Fruit fly (Drosophila melanogaster) whole organism, embryonic: Measurements from ENCODE around the gene CG1764.

ENCODE experiments used
- Atf6 ChIP-seq: fragments of 200-800 bp; sonication (Bioruptor generic); IDR thresholded peaks from 2 replicates; pipeline ENCODE4 v1.3.6; 2022; ENCODE audit warnings: missing biosample characterization, missing genetic modification characterization
- CG10321 ChIP-seq: fragments of 200-800 bp; sonication (Bioruptor generic); IDR thresholded peaks from 2 replicates; pipeline ENCODE4 v1.3.6; 2022; ENCODE audit warnings: missing biosample characterization, missing genetic modification characterization
- CG11504 ChIP-seq: fragments of 200-800 bp; sonication (Bioruptor generic); optimal IDR thresholded peaks from 3 replicates; lab custom pipeline; 2019; ENCODE audit warnings: missing biosample characterization, mild to moderate bottlenecking, missing genetic modification characterization, moderate library complexity
- CG12299 ChIP-seq: fragments of 200-800 bp; sonication (Bioruptor generic); optimal IDR thresholded peaks from 2 replicates; lab custom pipeline; 2018; ENCODE audit warnings: missing biosample characterization, mild to moderate bottlenecking, missing genetic modification characterization
- CG13287 ChIP-seq: fragments of 200-800 bp; sonication (Bioruptor generic); IDR thresholded peaks from 2 replicates; pipeline ENCODE4 v1.3.6; 2022; ENCODE audit warnings: missing biosample characterization, missing genetic modification characterization; ENCODE audit not compliant: partially characterized antibody
- CG13296 ChIP-seq: fragments of 200-800 bp; sonication (Bioruptor generic); optimal IDR thresholded peaks from 3 replicates; lab custom pipeline; 2018; ENCODE audit warnings: missing biosample characterization, mild to moderate bottlenecking, missing genetic modification characterization
- CG13624 ChIP-seq: fragments of 200-800 bp; sonication (Bioruptor generic); optimal IDR thresholded peaks from 2 replicates; lab custom pipeline; 2016; ENCODE audit warnings: missing biosample characterization, missing genetic modification characterization
- CG13775 ChIP-seq: fragments of 200-800 bp; sonication (Bioruptor generic); optimal IDR thresholded peaks from 3 replicates; lab custom pipeline; 2017; ENCODE audit warnings: missing biosample characterization, mild to moderate bottlenecking, missing genetic modification characterization
- CG14014 ChIP-seq: fragments of 200-800 bp; sonication (Bioruptor generic); IDR thresholded peaks from 2 replicates; pipeline ENCODE4 v1.3.6; 2022; ENCODE audit warnings: missing biosample characterization, missing genetic modification characterization
- CG16779 ChIP-seq: fragments of 200-800 bp; sonication (Bioruptor generic); IDR thresholded peaks from 2 replicates; pipeline ENCODE4 v1.3.6; 2022; ENCODE audit warnings: missing biosample characterization, missing genetic modification characterization
- CG17361 ChIP-seq: fragments of 200-800 bp; sonication (Bioruptor generic); IDR thresholded peaks from 3 replicates; pipeline ENCODE4 v1.3.6; 2022; ENCODE audit warnings: missing biosample characterization, missing genetic modification characterization
- CG17385 ChIP-seq: fragments of 200-800 bp; sonication (Bioruptor generic); optimal IDR thresholded peaks from 3 replicates; lab custom pipeline; 2018; ENCODE audit warnings: missing biosample characterization, mild to moderate bottlenecking, missing genetic modification characterization
- CG17568 ChIP-seq: fragments of 200-800 bp; sonication (Bioruptor generic); optimal IDR thresholded peaks from 2 replicates; lab custom pipeline; 2018; ENCODE audit warnings: missing biosample characterization, mild to moderate bottlenecking, missing genetic modification characterization, moderate library complexity
- CG17612 ChIP-seq: fragments of 200-800 bp; sonication (Bioruptor generic); IDR thresholded peaks from 2 replicates; pipeline ENCODE4 v1.3.6; 2022; ENCODE audit warnings: missing biosample characterization, missing genetic modification characterization
- CG2199 ChIP-seq: fragments of 200-800 bp; sonication (Bioruptor generic); IDR thresholded peaks from 3 replicates; pipeline ENCODE4 v1.3.6; 2022; ENCODE audit warnings: missing biosample characterization, missing genetic modification characterization
- CG30431 ChIP-seq: fragments of 200-800 bp; sonication (Bioruptor generic); optimal IDR thresholded peaks from 2 replicates; lab custom pipeline; 2017; ENCODE audit warnings: missing biosample characterization, missing genetic modification characterization
- CG31441 ChIP-seq: fragments of 200-800 bp; sonication (Bioruptor generic); IDR thresholded peaks from 2 replicates; pipeline ENCODE4 v1.3.6; 2022; ENCODE audit warnings: missing biosample characterization, missing genetic modification characterization
- CG3726 ChIP-seq: fragments of 200-800 bp; sonication (Bioruptor generic); IDR thresholded peaks from 3 replicates; pipeline ENCODE4, ENCODE4 v1.3.6; 2022; ENCODE audit warnings: missing biosample characterization, missing genetic modification characterization
- CG4328 ChIP-seq: fragments of 200-800 bp; sonication (Bioruptor generic); optimal IDR thresholded peaks from 3 replicates; lab custom pipeline; 2017; ENCODE audit warnings: missing biosample characterization, missing genetic modification reagents, missing genetic modification characterization
- CG4424 ChIP-seq: fragments of 200-800 bp; sonication (Bioruptor generic); optimal IDR thresholded peaks from 3 replicates; lab custom pipeline; 2016; ENCODE audit warnings: missing biosample characterization, missing genetic modification characterization
- CG6854 ChIP-seq: fragments of 200-800 bp; sonication (Bioruptor generic); optimal IDR thresholded peaks from 3 replicates; lab custom pipeline; 2017; ENCODE audit warnings: missing biosample characterization, mild to moderate bottlenecking, missing genetic modification characterization
- Camta ChIP-seq: fragments of 200-800 bp; sonication (Bioruptor generic); optimal IDR thresholded peaks from 2 replicates; lab custom pipeline; 2016; ENCODE audit warnings: missing biosample characterization, missing genetic modification characterization
- Chrac-16 ChIP-seq: fragments of 200-800 bp; sonication (Bioruptor generic); optimal IDR thresholded peaks from 3 replicates; lab custom pipeline; 2016; ENCODE audit warnings: missing biosample characterization, missing genetic modification characterization
- Dbx ChIP-seq: fragments of 200-800 bp; sonication (Bioruptor generic); IDR thresholded peaks from 3 replicates; pipeline ENCODE4 v1.3.6; 2022; ENCODE audit warnings: missing biosample characterization, missing genetic modification characterization
- GATAe ChIP-seq: fragments of 200-800 bp; sonication (Bioruptor generic); conservative IDR thresholded peaks from 2 replicates; pipeline ENCODE4 v1.3.6; 2022; ENCODE audit warnings: missing biosample characterization, missing genetic modification characterization
- Gsc ChIP-seq: fragments of 200-800 bp; sonication (Bioruptor generic); IDR thresholded peaks from 2 replicates; pipeline ENCODE4 v1.3.6; 2022; ENCODE audit warnings: missing biosample characterization, missing genetic modification characterization
- H15 ChIP-seq: fragments of 200-800 bp; sonication (Bioruptor generic); IDR thresholded peaks from 3 replicates; pipeline ENCODE4 v1.3.6; 2022; ENCODE audit warnings: missing biosample characterization, missing genetic modification characterization
- H2.0 ChIP-seq: fragments of 200-800 bp; sonication (Bioruptor generic); IDR thresholded peaks from 2 replicates; pipeline ENCODE4 v1.3.6; 2022; ENCODE audit warnings: missing biosample characterization, missing genetic modification characterization
- Rfx ChIP-seq: fragments of 200-800 bp; sonication (Bioruptor generic); IDR thresholded peaks from 2 replicates; pipeline ENCODE4 v1.3.6; 2022; ENCODE audit warnings: missing biosample characterization, missing genetic modification characterization
- Trl ChIP-seq, 3 experiments: fragments of >200 bp in 2 of 3; fragments of 200-800 bp in 1 of 3; sonication (Bioruptor generic) in 1 of 3; optimal IDR thresholded peaks; 2 replicates in 1 of 3; 3 replicates in 2 of 3; lab custom pipeline; 2016 to 2017; ENCODE audit warnings: missing biosample characterization in 1 of 3, missing genetic modification characterization in 1 of 3
- abd-A ChIP-seq: fragments of 200-800 bp; sonication (Bioruptor generic); optimal IDR thresholded peaks from 3 replicates; lab custom pipeline; 2019; ENCODE audit warnings: missing biosample characterization, mild to moderate bottlenecking, missing genetic modification characterization, moderate library complexity
- bab2 ChIP-seq: fragments of 200-800 bp; sonication (Bioruptor generic); optimal IDR thresholded peaks from 2 replicates; lab custom pipeline; 2016; ENCODE audit warnings: missing biosample characterization, missing genetic modification characterization
- cad ChIP-seq: fragments of >200 bp; optimal IDR thresholded peaks from 2 replicates; lab custom pipeline; 2017; ENCODE audit warnings: missing biosample characterization, missing genetic modification characterization
- caup ChIP-seq: fragments of 200-800 bp; sonication (Bioruptor generic); optimal IDR thresholded peaks from 3 replicates; lab custom pipeline; 2017; ENCODE audit warnings: missing biosample characterization, mild to moderate bottlenecking, missing genetic modification characterization, moderate library complexity; ENCODE audit not compliant: severe bottlenecking
- chinmo ChIP-seq: fragments of 200-800 bp; sonication (Bioruptor generic); IDR thresholded peaks from 4 replicates; pipeline ENCODE4 v1.3.6; 2022; ENCODE audit warnings: missing biosample characterization, missing genetic modification characterization; ENCODE audit not compliant: partially characterized antibody
- cwo ChIP-seq: fragments of 200-800 bp; sonication (Bioruptor generic); optimal IDR thresholded peaks from 3 replicates; lab custom pipeline; 2017; ENCODE audit warnings: missing biosample characterization, missing genetic modification characterization, mild to moderate bottlenecking, moderate library complexity, missing genetic modification reagents
- gcm2 ChIP-seq: fragments of 200-800 bp; sonication (Bioruptor generic); optimal IDR thresholded peaks from 2 replicates; lab custom pipeline; 2016; ENCODE audit warnings: missing biosample characterization, missing genetic modification characterization
- grn ChIP-seq: fragments of 200-800 bp; sonication (Bioruptor generic); optimal IDR thresholded peaks from 3 replicates; lab custom pipeline; 2017; ENCODE audit warnings: missing biosample characterization, missing genetic modification characterization
- ham ChIP-seq: fragments of 200-800 bp; sonication (Bioruptor generic); IDR thresholded peaks from 2 replicates; pipeline ENCODE4 v1.3.6; 2022; ENCODE audit warnings: missing biosample characterization, missing genetic modification characterization
- ken ChIP-seq: fragments of 200-800 bp; sonication (Bioruptor generic); IDR thresholded peaks from 3 replicates; pipeline ENCODE4 v1.3.6; 2022; ENCODE audit warnings: missing biosample characterization, missing genetic modification characterization
- maf-S ChIP-seq: fragments of 200-800 bp; sonication (Bioruptor generic); optimal IDR thresholded peaks from 2 replicates; lab custom pipeline; 2016; ENCODE audit warnings: missing biosample characterization, missing genetic modification characterization
- nau ChIP-seq: fragments of 200-800 bp; sonication (Bioruptor generic); optimal IDR thresholded peaks from 3 replicates; lab custom pipeline; 2017; ENCODE audit warnings: missing biosample characterization, mild to moderate bottlenecking, missing genetic modification characterization, missing genetic modification reagents
- pb ChIP-seq: fragments of 200-800 bp; sonication (Bioruptor generic); optimal IDR thresholded peaks from 3 replicates; lab custom pipeline; 2016; ENCODE audit warnings: missing biosample characterization, missing genetic modification characterization
- ranshi ChIP-seq: fragments of 200-800 bp; sonication (Bioruptor generic); IDR thresholded peaks from 2 replicates; pipeline ENCODE4 v1.3.6; 2022; ENCODE audit warnings: missing biosample characterization, missing genetic modification characterization
- sd ChIP-seq: fragments of 200-800 bp; sonication (Bioruptor generic); optimal IDR thresholded peaks from 3 replicates; lab custom pipeline; 2018; ENCODE audit warnings: missing biosample characterization, mild to moderate bottlenecking, missing genetic modification characterization, moderate library complexity
- seq ChIP-seq: fragments of 200-800 bp; sonication (Bioruptor generic); IDR thresholded peaks from 2 replicates; pipeline ENCODE4 v1.3.6; 2022; ENCODE audit warnings: missing biosample characterization, missing genetic modification characterization
- sima ChIP-seq: fragments of 200-800 bp; sonication (Bioruptor generic); optimal IDR thresholded peaks from 2 replicates; lab custom pipeline; 2016; ENCODE audit warnings: missing biosample characterization, missing genetic modification characterization
- tio ChIP-seq: fragments of 200-800 bp; sonication (Bioruptor generic); optimal IDR thresholded peaks from 2 replicates; lab custom pipeline; 2017; ENCODE audit warnings: missing biosample characterization, missing genetic modification characterization, inconsistent platforms
- tll ChIP-seq, 2 experiments: fragments of 200-800 bp in 1 of 2; fragments of >200 bp in 1 of 2; sonication (Bioruptor generic) in 1 of 2; optimal IDR thresholded peaks; 2 replicates each; lab custom pipeline; 2017 to 2019; ENCODE audit warnings: missing biosample characterization in 2 of 2, missing genetic modification characterization in 2 of 2, mild to moderate bottlenecking in 1 of 2, moderate library complexity in 1 of 2
- vfl ChIP-seq: fragments of 200-800 bp; sonication (Bioruptor generic); optimal IDR thresholded peaks from 2 replicates; lab custom pipeline; 2016; ENCODE audit warnings: missing biosample characterization, missing genetic modification characterization

The CG1764 gene

dm6 chrX:13323114-13323513, 20.9 kb upstream of the CG1764 start (continued):
- TF ChIP-seq bab2 (GFP tag; lab: Kevin White, UChicago) (peak; percentile 46), Camta (GFP tag; lab: Kevin White, UChicago) (peak; percentile 72), CG17385 (GFP tag; lab: Kevin White, UChicago) (peak; percentile 54), CG17612 (GFP tag; lab: Robert Waterston, UW) (no peak), Gsc (GFP tag; lab: Robert Waterston, UW) (no peak), nau (GFP tag; lab: Kevin White, UChicago) (peak; percentile 26), CG3726 (GFP tag; lab: Robert Waterston, UW) (no peak), tll (GFP tag; optimal IDR thresholded peaks at IDR 0.05; lab: Kevin White, UChicago) (no peak), H15 (no peak), vfl (GFP tag; lab: Kevin White, UChicago) (peak; percentile 75), CG13624 (GFP tag; lab: Kevin White, UChicago) (peak; percentile 57), seq (peak; percentile 54), CG31441 (peak; percentile 72), CG12299 (tag; lab: Kevin White, UChicago) (no peak), Trl (optimal IDR thresholded peaks at IDR 0.05; lab: Kevin White, UChicago) (no peak), Trl (GFP tag; optimal IDR thresholded peaks at IDR 0.05; lab: Kevin White, UChicago) (no peak), CG4424 (GFP tag; lab: Kevin White, UChicago) (peak; percentile 67), ham (no peak), cad (GFP tag; lab: Kevin White, UChicago) (no peak), CG30431 (GFP tag; lab: Kevin White, UChicago) (peak; percentile 19), CG17361 (GFP tag; lab: Robert Waterston, UW) (peak; percentile 80), maf-S (peak; percentile 73), CG2199 (no peak), sima (GFP tag; lab: Kevin White, UChicago) (no peak), CG11504 (peak; percentile 80), CG13287 (GFP tag; lab: Robert Waterston, UW) (no peak)

DNA sequence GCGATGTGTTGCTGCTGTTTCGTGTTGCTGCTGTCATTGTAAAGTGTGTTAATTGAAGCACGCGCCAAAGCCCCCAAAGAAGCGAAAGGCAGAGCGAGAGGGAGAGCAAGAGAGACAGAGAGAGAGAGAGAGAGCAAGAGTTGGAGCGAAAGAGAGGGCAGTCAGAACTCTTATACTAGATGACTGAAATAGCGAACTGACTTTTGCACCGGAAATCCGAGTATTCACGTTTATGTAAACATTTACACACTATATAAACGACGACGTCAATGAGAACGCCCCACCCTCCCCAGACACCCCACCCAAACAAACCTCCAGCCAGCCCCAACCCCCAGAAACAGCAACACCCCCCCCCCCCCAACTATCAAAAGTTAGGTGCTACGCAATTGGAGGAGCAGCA, 20.2 kb upstream of the CG1764 start:
- TF ChIP-seq CG4328 (GFP tag; lab: Kevin White, UChicago) (peak; percentile 2), vfl (GFP tag; lab: Kevin White, UChicago) (no peak), chinmo (GFP tag; lab: Robert Waterston, UW) (0 out of 4 replicates have a peak, but pooled peaks have one; percentile 64), CG17568 (GFP tag; lab: Kevin White, UChicago) (peak; percentile 24), CG16779 (GFP tag; lab: Robert Waterston, UW) (0 out of 2 replicates have a peak, but pooled peaks have one; percentile 14), H2.0 (no peak), CG11504 (peak; percentile 20), CG13296 (GFP tag; lab: Kevin White, UChicago) (peak; percentile 33), gcm2 (GFP tag; lab: Kevin White, UChicago) (no peak), tio (GFP tag; lab: Kevin White, UChicago) (no peak), abd-A (tag; lab: Kevin White, UChicago) (peak; percentile 25), CG6854 (GFP tag; lab: Kevin White, UChicago) (peak; percentile 3), ken (GFP tag; lab: Robert Waterston, UW) (no peak), Dbx (GFP tag; lab: Robert Waterston, UW) (peak; percentile 33; the same call in 1 of the 3 replicates), cwo (peak; percentile 62), CG10321 (GFP tag; lab: Robert Waterston, UW) (peak; percentile 48; the same call in 1 of the 2 replicates), sd (tag; lab: Kevin White, UChicago) (peak; percentile 17), pb (no peak), ranshi (no peak), CG14014 (GFP tag; lab: Robert Waterston, UW) (0 out of 2 replicates have a peak, but pooled peaks have one; percentile 5), CG13775 (no peak), Trl (optimal IDR thresholded peaks at IDR 0.05; lab: Kevin White, UChicago) (peak; percentile 44 to 77), Trl (GFP tag; optimal IDR thresholded peaks at IDR 0.05; lab: Kevin White, UChicago) (no peak), grn (GFP tag; lab: Kevin White, UChicago) (no peak), Rfx (GFP tag; lab: Robert Waterston, UW) (peak; percentile 38; the same call in 1 of the 2 replicates), CG13287 (GFP tag; lab: Robert Waterston, UW) (0 out of 2 replicates have a peak, but pooled peaks have one; percentile 12), Atf6 (GFP tag; lab: Robert Waterston, UW) (0 out of 2 replicates have a peak, but pooled peaks have one; percentile 10), Chrac-16 (GFP tag; lab: Kevin White, UChicago) (no peak), GATAe (GFP tag; lab: Robert Waterston, UW) (no peak), caup (GFP tag; lab: Kevin White, UChicago) (peak; percentile 25)
